Fruit fly (Drosophila melanogaster): ENCODE results near the gene CaMKI.

- TF ChIP-seq ttk (optimal IDR thresholded peaks at IDR 0.05) (no peak), h (optimal IDR thresholded peaks at IDR 0.05) (no peak), insv (optimal IDR thresholded peaks at IDR 0.05) (no peak), psq (optimal IDR thresholded peaks at IDR 0.05) (no peak), Sin3A (optimal IDR thresholded peaks at IDR 0.05) (no peak)
Observed at dm6 chr4:411513-411912, 33.8 kb upstream of the CaMKI start.

Data from Kc167 (cell line).